Fruit fly (Drosophila melanogaster) whole organism, embryonic: ENCODE data around the gene CG43446.
A peak's percentile ranks its signal among the peaks of the same experiment; 100 is the strongest.

Source experiments
- Aef1 ChIP-seq: fragments of 200-800 bp; sonication (Bioruptor generic); IDR thresholded peaks from 3 replicates; pipeline ENCODE4 v1.3.6; 2022; ENCODE audit warnings: missing biosample characterization, missing genetic modification characterization
- CG10321 ChIP-seq: fragments of 200-800 bp; sonication (Bioruptor generic); IDR thresholded peaks from 2 replicates; pipeline ENCODE4 v1.3.6; 2022; ENCODE audit warnings: missing biosample characterization, missing genetic modification characterization
- CG12219 ChIP-seq: fragments of 200-800 bp; sonication (Bioruptor generic); optimal IDR thresholded peaks from 3 replicates; lab custom pipeline; 2018; ENCODE audit warnings: missing biosample characterization, mild to moderate bottlenecking, missing genetic modification characterization
- CG12391 ChIP-seq: fragments of 200-800 bp; sonication (Bioruptor generic); optimal IDR thresholded peaks from 3 replicates; lab custom pipeline; 2018; ENCODE audit warnings: missing biosample characterization, mild to moderate bottlenecking, missing genetic modification characterization, moderate library complexity
- CG13296 ChIP-seq: fragments of 200-800 bp; sonication (Bioruptor generic); optimal IDR thresholded peaks from 3 replicates; lab custom pipeline; 2018; ENCODE audit warnings: missing biosample characterization, mild to moderate bottlenecking, missing genetic modification characterization
- CG13424 ChIP-seq: fragments of 200-800 bp; sonication (Bioruptor generic); optimal IDR thresholded peaks from 2 replicates; lab custom pipeline; 2019; ENCODE audit warnings: missing biosample characterization, mild to moderate bottlenecking, missing genetic modification characterization, moderate library complexity
- CG13624 ChIP-seq: fragments of 200-800 bp; sonication (Bioruptor generic); optimal IDR thresholded peaks from 2 replicates; lab custom pipeline; 2016; ENCODE audit warnings: missing biosample characterization, missing genetic modification characterization
- CG1529 ChIP-seq: fragments of 200-800 bp; sonication (Bioruptor generic); optimal IDR thresholded peaks from 3 replicates; lab custom pipeline; 2018; ENCODE audit warnings: missing biosample characterization, missing genetic modification characterization
- CG16813 ChIP-seq: fragments of 200-800 bp; sonication (Bioruptor generic); IDR thresholded peaks from 3 replicates; pipeline ENCODE4 v1.3.6; 2022; ENCODE audit warnings: missing biosample characterization, missing genetic modification characterization; ENCODE audit not compliant: partially characterized antibody
- CG17186 ChIP-seq: fragments of 200-800 bp; sonication (Bioruptor generic); optimal IDR thresholded peaks from 3 replicates; lab custom pipeline; 2017; ENCODE audit warnings: missing biosample characterization, missing genetic modification reagents, missing genetic modification characterization
- CG17912 ChIP-seq: fragments of 200-800 bp; sonication (Bioruptor generic); optimal IDR thresholded peaks from 2 replicates; lab custom pipeline; 2018; ENCODE audit warnings: missing biosample characterization, mild to moderate bottlenecking, missing genetic modification characterization
- CG18011 ChIP-seq: fragments of 200-800 bp; sonication (Bioruptor generic); optimal IDR thresholded peaks from 2 replicates; lab custom pipeline; 2017; ENCODE audit warnings: missing biosample characterization, missing genetic modification characterization, mild to moderate bottlenecking, moderate library complexity, missing genotype
- CG2199 ChIP-seq: fragments of 200-800 bp; sonication (Bioruptor generic); IDR thresholded peaks from 3 replicates; pipeline ENCODE4 v1.3.6; 2022; ENCODE audit warnings: missing biosample characterization, missing genetic modification characterization
- CG34422 ChIP-seq: fragments of 200-800 bp; sonication (Bioruptor generic); IDR thresholded peaks from 3 replicates; pipeline ENCODE4 v1.3.6; 2022; ENCODE audit warnings: missing biosample characterization, missing genetic modification characterization
- CG4404 ChIP-seq: fragments of 200-800 bp; sonication (Bioruptor generic); IDR thresholded peaks from 2 replicates; pipeline ENCODE4 v1.3.6; 2022; ENCODE audit warnings: missing biosample characterization, missing genetic modification characterization
- CG4617 ChIP-seq: fragments of 200-800 bp; sonication (Bioruptor generic); optimal IDR thresholded peaks from 3 replicates; lab custom pipeline; 2016; ENCODE audit warnings: missing biosample characterization, missing genetic modification characterization, borderline replicate concordance
- CG6254 ChIP-seq: fragments of 200-800 bp; sonication (Bioruptor generic); optimal IDR thresholded peaks from 3 replicates; lab custom pipeline; 2017; ENCODE audit warnings: mild to moderate bottlenecking, missing biosample characterization, missing genetic modification reagents, missing genetic modification characterization
- CG8478 ChIP-seq: fragments of >200 bp; optimal IDR thresholded peaks from 2 replicates; lab custom pipeline; 2018
- CG8924 ChIP-seq: fragments of 200-800 bp; optimal IDR thresholded peaks from 3 replicates; lab custom pipeline; 2019; ENCODE audit warnings: missing biosample characterization, mild to moderate bottlenecking, missing genetic modification characterization, moderate library complexity
- CG8944 ChIP-seq: fragments of 200-800 bp; sonication (Bioruptor generic); optimal IDR thresholded peaks from 3 replicates; lab custom pipeline; 2016; ENCODE audit warnings: missing biosample characterization, missing genetic modification characterization
- CG9215 ChIP-seq: fragments of 200-800 bp; sonication (Bioruptor generic); IDR thresholded peaks from 2 replicates; pipeline ENCODE4 v1.3.6; 2022; ENCODE audit warnings: missing biosample characterization, missing genetic modification characterization
- CG9609 ChIP-seq: fragments of 200-800 bp; sonication (Bioruptor generic); optimal IDR thresholded peaks from 3 replicates; lab custom pipeline; 2016; ENCODE audit warnings: missing biosample characterization, missing genetic modification characterization
- E2f1 ChIP-seq: fragments of 200-800 bp; sonication (Bioruptor generic); IDR thresholded peaks from 2 replicates; pipeline ENCODE4 v1.3.6; 2022; ENCODE audit warnings: missing biosample characterization, missing genetic modification characterization
- GATAe ChIP-seq: fragments of 200-800 bp; sonication (Bioruptor generic); conservative IDR thresholded peaks from 2 replicates; pipeline ENCODE4 v1.3.6; 2022; ENCODE audit warnings: missing biosample characterization, missing genetic modification characterization
- HLH3B ChIP-seq: fragments of 200-800 bp; sonication (Bioruptor generic); IDR thresholded peaks from 2 replicates; pipeline ENCODE4 v1.3.6; 2022; ENCODE audit warnings: missing biosample characterization, missing genetic modification characterization
- Hmr ChIP-seq: fragments of 200-800 bp; sonication (Bioruptor generic); optimal IDR thresholded peaks from 3 replicates; lab custom pipeline; 2017; ENCODE audit warnings: mild to moderate bottlenecking, missing biosample characterization, missing genetic modification reagents, missing genetic modification characterization
- Hmx ChIP-seq: fragments of 200-800 bp; sonication (Bioruptor generic); optimal IDR thresholded peaks from 2 replicates; lab custom pipeline; 2016; ENCODE audit warnings: missing biosample characterization, missing genetic modification characterization
- Hr39 ChIP-seq: fragments of >200 bp; optimal IDR thresholded peaks from 2 replicates; lab custom pipeline; 2017
- Hr78 ChIP-seq, 2 experiments: fragments of 200-800 bp in 1 of 2; fragments of >200 bp in 1 of 2; sonication (Bioruptor generic) in 1 of 2; optimal IDR thresholded peaks; 2 replicates each; lab custom pipeline; 2017 to 2019; ENCODE audit warnings: missing biosample characterization in 2 of 2, missing genetic modification characterization in 2 of 2, mild to moderate bottlenecking in 1 of 2, moderate library complexity in 1 of 2
- Hsf ChIP-seq: fragments of 200-800 bp; sonication (Bioruptor generic); optimal IDR thresholded peaks from 3 replicates; lab custom pipeline; 2016; ENCODE audit warnings: missing biosample characterization, missing genetic modification characterization
- Lhr ChIP-seq: fragments of 200-800 bp; sonication (Bioruptor generic); optimal IDR thresholded peaks from 3 replicates; lab custom pipeline; 2017; ENCODE audit warnings: mild to moderate bottlenecking, missing biosample characterization, missing genetic modification reagents, missing genetic modification characterization
- MTF-1 ChIP-seq: fragments of 200-800 bp; sonication (Bioruptor generic); optimal IDR thresholded peaks from 2 replicates; lab custom pipeline; 2018; ENCODE audit warnings: missing biosample characterization, mild to moderate bottlenecking, missing genetic modification characterization, borderline replicate concordance
- Myb ChIP-seq: fragments of 200-800 bp; sonication (Bioruptor generic); optimal IDR thresholded peaks from 2 replicates; lab custom pipeline; 2016; ENCODE audit warnings: missing biosample characterization, missing genetic modification characterization
- Taf1 ChIP-seq: fragments of 200-800 bp; sonication (Bioruptor generic); IDR thresholded peaks from 2 replicates; pipeline ENCODE4 v1.3.6; 2022; ENCODE audit warnings: missing biosample characterization, missing genetic modification characterization
- Xbp1 ChIP-seq: fragments of 200-800 bp; sonication (Bioruptor generic); optimal IDR thresholded peaks from 3 replicates; lab custom pipeline; 2016; ENCODE audit warnings: missing biosample characterization, mild to moderate bottlenecking, missing genetic modification characterization
- abd-A ChIP-seq: fragments of 200-800 bp; sonication (Bioruptor generic); optimal IDR thresholded peaks from 3 replicates; lab custom pipeline; 2019; ENCODE audit warnings: missing biosample characterization, mild to moderate bottlenecking, missing genetic modification characterization, moderate library complexity
- bab2 ChIP-seq: fragments of 200-800 bp; sonication (Bioruptor generic); optimal IDR thresholded peaks from 2 replicates; lab custom pipeline; 2016; ENCODE audit warnings: missing biosample characterization, missing genetic modification characterization
- bcd ChIP-seq: fragments of 200-800 bp; sonication (Bioruptor generic); optimal IDR thresholded peaks from 2 replicates; lab custom pipeline; 2017; ENCODE audit warnings: missing biosample characterization, mild to moderate bottlenecking, missing genetic modification characterization
- cato ChIP-seq: fragments of 200-800 bp; sonication (Bioruptor generic); optimal IDR thresholded peaks from 2 replicates; lab custom pipeline; 2016; ENCODE audit warnings: missing biosample characterization, missing genetic modification characterization, borderline replicate concordance
- ems ChIP-seq: fragments of 200-800 bp; sonication (Bioruptor generic); optimal IDR thresholded peaks from 3 replicates; lab custom pipeline; 2016; ENCODE audit warnings: missing biosample characterization, missing genetic modification characterization
- h ChIP-seq: fragments of >200 bp; optimal IDR thresholded peaks from 2 replicates; lab custom pipeline; 2017
- ind ChIP-seq: fragments of 200-800 bp; sonication (Bioruptor generic); optimal IDR thresholded peaks from 3 replicates; lab custom pipeline; 2016; ENCODE audit warnings: missing biosample characterization, missing genetic modification characterization
- ken ChIP-seq: fragments of 200-800 bp; sonication (Bioruptor generic); IDR thresholded peaks from 3 replicates; pipeline ENCODE4 v1.3.6; 2022; ENCODE audit warnings: missing biosample characterization, missing genetic modification characterization
- lbe ChIP-seq: fragments of 200-800 bp; sonication (Bioruptor generic); optimal IDR thresholded peaks from 2 replicates; lab custom pipeline; 2016; ENCODE audit warnings: missing biosample characterization, mild to moderate bottlenecking, missing genetic modification characterization
- mam ChIP-seq: fragments of 200-800 bp; sonication (Bioruptor generic); optimal IDR thresholded peaks from 3 replicates; lab custom pipeline; 2016; ENCODE audit warnings: missing biosample characterization, missing genetic modification characterization
- peb ChIP-seq: fragments of 200-800 bp; sonication (Bioruptor generic); IDR thresholded peaks from 2 replicates; pipeline ENCODE4 v1.3.6; 2022; ENCODE audit warnings: missing biosample characterization, missing genetic modification characterization
- pfk ChIP-seq: fragments of 200-800 bp; sonication (Bioruptor generic); optimal IDR thresholded peaks from 2 replicates; lab custom pipeline; 2018; ENCODE audit warnings: missing biosample characterization, mild to moderate bottlenecking, missing genetic modification characterization, moderate library complexity
- pho ChIP-seq: fragments of 200-800 bp; sonication (Bioruptor generic); optimal IDR thresholded peaks from 2 replicates; lab custom pipeline; 2016; ENCODE audit warnings: missing biosample characterization, missing genetic modification characterization
- salm ChIP-seq: fragments of 200-800 bp; sonication (Bioruptor generic); optimal IDR thresholded peaks from 2 replicates; lab custom pipeline; 2018; ENCODE audit warnings: missing biosample characterization, mild to moderate bottlenecking, missing genetic modification characterization
- sqz ChIP-seq: fragments of 200-800 bp; sonication (Bioruptor generic); optimal IDR thresholded peaks from 3 replicates; lab custom pipeline; 2018; ENCODE audit warnings: missing biosample characterization, mild to moderate bottlenecking, missing genetic modification characterization
- ssp ChIP-seq: fragments of 200-800 bp; sonication (Bioruptor generic); IDR thresholded peaks from 2 replicates; pipeline ENCODE4 v1.3.6; 2022; ENCODE audit warnings: missing biosample characterization, missing genetic modification characterization
- tap ChIP-seq: fragments of 200-800 bp; optimal IDR thresholded peaks from 3 replicates; lab custom pipeline; 2019; ENCODE audit warnings: missing biosample characterization, mild to moderate bottlenecking, missing genetic modification characterization, moderate library complexity

The CG43446 gene

dm6 chr3R:20989657-20990056, 1.9 kb upstream of the CG43446 start (continued):
- peak; percentile 27 for TF ChIP-seq tap (tag; lab: Kevin White, UChicago)
- no peak for TF ChIP-seq cato
- no peak for TF ChIP-seq salm (tag; lab: Kevin White, UChicago)
- no peak for TF ChIP-seq ken (GFP tag; lab: Robert Waterston, UW)
- no peak for TF ChIP-seq CG1529
- TF ChIP-seq Aef1 (GFP tag; lab: Robert Waterston, UW), result peak; percentile 36; the same call in 2 of the 3 replicates
- peak; percentile 71 for TF ChIP-seq CG9215 (GFP tag; lab: Robert Waterston, UW)
- TF ChIP-seq sqz (GFP tag; lab: Kevin White, UChicago), result no peak
- TF ChIP-seq CG8478 (lab: Kevin White, UChicago), result no peak
- no peak for TF ChIP-seq Hmx (GFP tag; lab: Kevin White, UChicago)
- TF ChIP-seq CG2199 (GFP tag; lab: Robert Waterston, UW), result no peak
- no peak for TF ChIP-seq CG17912 (GFP tag; lab: Kevin White, UChicago)
- no peak for TF ChIP-seq E2f1
- no peak for TF ChIP-seq CG16813 (GFP tag; lab: Robert Waterston, UW)
- TF ChIP-seq CG13624 (GFP tag; lab: Kevin White, UChicago), result peak; percentile 67
- no peak for TF ChIP-seq ems (GFP tag; lab: Kevin White, UChicago)
- peak; percentile 24; the same call in 1 of the 2 replicates for TF ChIP-seq CG4404 (GFP tag; lab: Robert Waterston, UW)
- TF ChIP-seq pho (GFP tag; lab: Kevin White, UChicago), result peak; percentile 62
- no peak for TF ChIP-seq CG18011
- TF ChIP-seq bab2, result peak; percentile 69
- TF ChIP-seq CG13424, result peak; percentile 72
- TF ChIP-seq CG10321, result no peak
- 0 out of 3 replicates have a peak, but pooled peaks have one; percentile 36 for TF ChIP-seq CG34422
- peak; percentile 56 for TF ChIP-seq Hmr (GFP tag; lab: Kevin White, UChicago)
- TF ChIP-seq HLH3B (GFP tag; lab: Robert Waterston, UW), result 0 out of 2 replicates have a peak, but pooled peaks have one; percentile 32
- no peak for TF ChIP-seq CG8944 (GFP tag; lab: Kevin White, UChicago)
- no peak for TF ChIP-seq pfk (GFP tag; lab: Kevin White, UChicago)
- TF ChIP-seq Hr78 (GFP tag; optimal IDR thresholded peaks at IDR 0.05; lab: Kevin White, UChicago), result no peak
- peak; percentile 53 for TF ChIP-seq Xbp1
- peak; percentile 13 for TF ChIP-seq CG12219 (GFP tag; lab: Kevin White, UChicago)
- TF ChIP-seq Lhr, result no peak
- TF ChIP-seq CG6254, result peak; percentile 3
- TF ChIP-seq CG17186 (GFP tag; lab: Kevin White, UChicago), result no peak
- peak; percentile 24; the same call in 1 of the 2 replicates for TF ChIP-seq Taf1 (GFP tag; lab: Robert Waterston, UW)
- TF ChIP-seq CG8924 (tag; lab: Kevin White, UChicago), result peak; percentile 56
- no peak for TF ChIP-seq lbe (GFP tag; lab: Kevin White, UChicago)
- TF ChIP-seq ssp, result peak; percentile 53
- TF ChIP-seq abd-A, result no peak
- no peak for TF ChIP-seq h (lab: Kevin White, UChicago)
- TF ChIP-seq MTF-1 (GFP tag; lab: Kevin White, UChicago), result no peak
- peak; percentile 40 for TF ChIP-seq ind (GFP tag; lab: Kevin White, UChicago)
- no peak for TF ChIP-seq Hr39 (lab: Kevin White, UChicago)
- no peak for TF ChIP-seq peb (GFP tag; lab: Robert Waterston, UW)
- no peak for TF ChIP-seq GATAe (GFP tag; lab: Robert Waterston, UW)
- TF ChIP-seq CG12391 (tag; lab: Kevin White, UChicago), result peak; percentile 39
- TF ChIP-seq mam (GFP tag; lab: Kevin White, UChicago), result peak; percentile 66
- TF ChIP-seq Hsf, result peak; percentile 43
- TF ChIP-seq CG4617 (GFP tag; lab: Kevin White, UChicago), result no peak
- TF ChIP-seq CG9609 (GFP tag; lab: Kevin White, UChicago), result peak; percentile 37
- peak; percentile 69 for TF ChIP-seq bcd (GFP tag; lab: Kevin White, UChicago)
- peak; percentile 69 for TF ChIP-seq CG13296 (GFP tag; lab: Kevin White, UChicago)
- peak; percentile 28 for TF ChIP-seq Myb (GFP tag; lab: Kevin White, UChicago)
